Worm (Caenorhabditis elegans): Measurements from ENCODE around the gene sec-3.

sec-3 gene

ce11 chrX:3089894-3090414, 9.7 kb downstream of the sec-3 start (continued):
- TF ChIP-seq fos-1 (tag; optimal IDR thresholded peaks at IDR 0.05) (no peak), spr-3 (GFP tag; optimal IDR thresholded peaks at IDR 0.05) (no peak), ama-1 (optimal IDR thresholded peaks at IDR 0.05) (peak; percentile 38), zfp-2 (tag; optimal IDR thresholded peaks at IDR 0.05) (no peak), T20F7.1 (GFP tag; optimal IDR thresholded peaks at IDR 0.05) (no peak), dmd-9 (GFP tag; IDR thresholded peaks at IDR 0.05) (no peak), unc-130 (GFP tag; optimal IDR thresholded peaks at IDR 0.05) (no peak), mxl-3 (GFP tag; optimal IDR thresholded peaks at IDR 0.05) (peak; percentile 21), nhr-25 (tag; optimal IDR thresholded peaks at IDR 0.05; ENCODE audit: borderline replicate concordance, insufficient read depth) (no peak), jun-1 (tag; optimal IDR thresholded peaks at IDR 0.05) (no peak), tra-1 (GFP tag; IDR thresholded peaks at IDR 0.05) (no peak), dmd-6 (GFP tag; IDR thresholded peaks at IDR 0.05) (peak; percentile 60), dve-1 (tag; optimal IDR thresholded peaks at IDR 0.05; ENCODE audit: insufficient read depth) (peak; percentile 72), hif-1 (tag; optimal IDR thresholded peaks at IDR 0.05) (peak; percentile 91 to 100), hlh-11 (tag; optimal IDR thresholded peaks at IDR 0.05) (peak; percentile 78), T26A8.4 (GFP tag; IDR thresholded peaks at IDR 0.05) (peak; percentile 55), zip-2 (tag; optimal IDR thresholded peaks at IDR 0.05) (no peak), daf-19 (GFP tag; conservative IDR thresholded peaks at IDR 0.05) (no peak), gei-8 (GFP tag; optimal IDR thresholded peaks at IDR 0.05) (no peak), nhr-42 (GFP tag; IDR thresholded peaks at IDR 0.05) (no peak), nhr-10 (tag; optimal IDR thresholded peaks at IDR 0.05) (peak; percentile 29), snpc-1.2 (GFP tag; IDR thresholded peaks at IDR 0.05) (no peak), ctbp-1 (GFP tag; IDR thresholded peaks at IDR 0.05) (peak; percentile 54; the same call in 1 of the 2 replicates), ceh-44 (GFP tag; IDR thresholded peaks at IDR 0.05) (no peak), aly-2 (tag; optimal IDR thresholded peaks at IDR 0.05) (no peak), F10B5.3 (tag; optimal IDR thresholded peaks at IDR 0.05) (no peak), zfp-3 (GFP tag; conservative IDR thresholded peaks at IDR 0.05) (no peak), lir-3 (tag; optimal IDR thresholded peaks at IDR 0.05) (no peak), mdt-29 (GFP tag; IDR thresholded peaks at IDR 0.05) (no peak), Y5F2A.4 (GFP tag; optimal IDR thresholded peaks at IDR 0.05) (no peak), daf-16 (GFP tag; optimal IDR thresholded peaks at IDR 0.05) (peak in 1 of 2 experiments; percentile 48), daf-16 (tag; optimal IDR thresholded peaks at IDR 0.05) (peak; percentile 96), nhr-102 (tag; optimal IDR thresholded peaks at IDR 0.05) (peak; percentile 39), R02D3.7 (tag; optimal IDR thresholded peaks at IDR 0.05) (no peak), ceh-82 (tag; optimal IDR thresholded peaks at IDR 0.05) (no peak), unc-39 (tag; optimal IDR thresholded peaks at IDR 0.05) (no peak), nhr-77 (tag; optimal IDR thresholded peaks at IDR 0.05) (peak; percentile 73), F37D6.2 (tag; optimal IDR thresholded peaks at IDR 0.05) (no peak), ztf-7 (tag; optimal IDR thresholded peaks at IDR 0.05) (no peak), Y48G9A.11 (GFP tag; IDR thresholded peaks at IDR 0.05) (no peak), F26F4.8 (GFP tag; conservative IDR thresholded peaks at IDR 0.05) (no peak), lin-1 (GFP tag; IDR thresholded peaks at IDR 0.05) (peak; percentile 9; the same call in 1 of the 2 replicates), zag-1 (tag; optimal IDR thresholded peaks at IDR 0.05) (no peak), vab-7 (GFP tag; IDR thresholded peaks at IDR 0.05) (no peak), lsy-2 (tag; optimal IDR thresholded peaks at IDR 0.05) (peak in 1 of 2 experiments; percentile 40), mdl-1 (tag; optimal IDR thresholded peaks at IDR 0.05) (peak; percentile 31 to 78), Y75B8A.6 (GFP tag; IDR thresholded peaks at IDR 0.05) (no peak), dmd-8 (GFP tag; IDR thresholded peaks at IDR 0.05) (no peak), nhr-41 (GFP tag; IDR thresholded peaks at IDR 0.05) (no peak), arid-1 (GFP tag; conservative IDR thresholded peaks at IDR 0.05) (no peak), ceh-62 (tag; optimal IDR thresholded peaks at IDR 0.05) (no peak), snpc-4 (tag; optimal IDR thresholded peaks at IDR 0.05) (no peak)

Data from whole organism, L4 larva.